Worm (Caenorhabditis elegans) whole organism, L4 larva: Measurements from ENCODE around the gene W08E12.2.

Experiments used
- arid-1 ChIP-seq: fragments of 200-800 bp; sonication (Bioruptor generic); conservative IDR thresholded peaks from 2 replicates; pipeline ENCODE4 v1.3.6; 2022; ENCODE audit warnings: missing genetic modification reagents, missing genetic modification characterization, missing compliant biosample characterization
- attf-4 ChIP-seq: sonication (generic microtip); optimal IDR thresholded peaks from 3 replicates; lab custom pipeline; 2017; ENCODE audit warnings: missing biosample characterization, missing genetic modification characterization
- daf-16 ChIP-seq, 3 experiments: sonication (generic microtip); optimal IDR thresholded peaks; 2 replicates each; lab custom pipeline; 2016 to 2017; ENCODE audit warnings: missing genetic modification characterization in 3 of 3, missing genetic modification reagents in 3 of 3, mild to moderate bottlenecking in 2 of 3, missing compliant biosample characterization in 2 of 3, missing biosample characterization in 1 of 3, moderate library complexity in 1 of 3
- dve-1 ChIP-seq: sonication (generic microtip); optimal IDR thresholded peaks from 2 replicates; lab custom pipeline; 2017; ENCODE audit warnings: antibody characterized with exemption, mild to moderate bottlenecking, missing genetic modification characterization, missing compliant biosample characterization; ENCODE audit not compliant: insufficient read depth
- fkh-10 ChIP-seq: fragments of 150-350 bp; optimal IDR thresholded peaks from 2 replicates; lab custom pipeline; 2014; ENCODE audit warnings: missing biosample characterization, missing genetic modification reagents, missing genetic modification characterization
- fos-1 ChIP-seq: fragments of 150-350 bp; optimal IDR thresholded peaks from 2 replicates; lab custom pipeline; 2014; ENCODE audit warnings: missing biosample characterization, missing genetic modification characterization
- nhr-11 ChIP-seq: fragments of 150-350 bp; optimal IDR thresholded peaks from 2 replicates; lab custom pipeline; 2014; ENCODE audit warnings: missing biosample characterization, missing genetic modification characterization
- nhr-48 ChIP-seq: sonication (generic microtip); optimal IDR thresholded peaks from 2 replicates; lab custom pipeline; 2016; ENCODE audit warnings: mild to moderate bottlenecking, missing genetic modification characterization, missing compliant biosample characterization
- pha-4 ChIP-seq, 2 experiments: fragments of 150-350 bp in 1 of 2; fragments of 200-800 bp in 1 of 2; sonication (Bioruptor generic) in 1 of 2; IDR thresholded peaks in 1 of 2; optimal IDR thresholded peaks in 1 of 2; 2 replicates each; pipeline versions ENCODE4 v1.3.6 to Lab custom; 2014 to 2022; ENCODE audit warnings: missing genetic modification characterization in 2 of 2, missing genetic modification reagents in 2 of 2, missing biosample characterization in 1 of 2, missing compliant biosample characterization in 1 of 2
- unc-62 ChIP-seq, 3 experiments: fragments of 150-350 bp in 1 of 3; sonication (generic microtip); optimal IDR thresholded peaks in 2 of 3; peaks in 1 of 3; 1 replicate in 1 of 3; 2 replicates in 2 of 3; lab custom pipeline; 2014 to 2017; ENCODE audit warnings: missing biosample characterization in 3 of 3, missing genetic modification characterization in 3 of 3, missing genetic modification reagents in 3 of 3, missing genotype in 1 of 3
- ztf-11 ChIP-seq: fragments of 150-350 bp; optimal IDR thresholded peaks from 2 replicates; lab custom pipeline; 2014; ENCODE audit warnings: missing biosample characterization, missing genetic modification characterization
- ztf-7 ChIP-seq: fragments of 150-350 bp; optimal IDR thresholded peaks from 2 replicates; lab custom pipeline; 2014; ENCODE audit warnings: missing biosample characterization, missing genetic modification characterization

- TF ChIP-seq nhr-11 (tag; lab: Kevin White, UChicago) (no peak), fos-1 (tag; lab: Kevin White, UChicago) (no peak), dve-1 (no peak), fkh-10 (GFP tag; lab: Kevin White, UChicago) (no peak), arid-1 (no peak), daf-16 (GFP tag; optimal IDR thresholded peaks at IDR 0.05; lab: Kevin White, UChicago) (no peak), daf-16 (tag; optimal IDR thresholded peaks at IDR 0.05; lab: Kevin White, UChicago) (no peak), attf-4 (tag; lab: Kevin White, UChicago) (no peak), unc-62 (GFP tag; optimal IDR thresholded peaks at IDR 0.05 in 1 of 2; lab: Kevin White, UChicago) (no peak), unc-62 (tag; optimal IDR thresholded peaks at IDR 0.05; lab: Kevin White, UChicago) (no peak), ztf-7 (tag; lab: Kevin White, UChicago) (no peak), ztf-11 (tag; lab: Kevin White, UChicago) (no peak), pha-4 (GFP tag; IDR thresholded peaks at IDR 0.05; lab: Robert Waterston, UW) (no peak), pha-4 (tag; optimal IDR thresholded peaks at IDR 0.05; lab: Kevin White, UChicago) (no peak), nhr-48 (tag; lab: Kevin White, UChicago) (no peak)
Observed at ce11 chrIV:3256866-3257265, 48.8 kb upstream of the W08E12.2 start.
